Fruit fly (Drosophila melanogaster) whole organism, embryonic: ENCODE data around the gene CG33181.

Source experiments
- Awh ChIP-seq: fragments of 200-800 bp; sonication (Bioruptor generic); IDR thresholded peaks from 2 replicates; pipeline ENCODE4, ENCODE4 v1.3.6; 2022; ENCODE audit warnings: missing biosample characterization, missing genetic modification characterization
- BEAF-32 ChIP-seq: fragments of 200-800 bp; sonication (Bioruptor generic); optimal IDR thresholded peaks from 3 replicates; lab custom pipeline; 2017; ENCODE audit warnings: missing biosample characterization, missing genetic modification characterization, mild to moderate bottlenecking, moderate library complexity, missing genetic modification reagents
- Blimp-1 ChIP-seq: fragments of 200-800 bp; sonication (Bioruptor generic); optimal IDR thresholded peaks from 3 replicates; lab custom pipeline; 2018; ENCODE audit warnings: missing biosample characterization, missing genetic modification characterization, mild to moderate bottlenecking, moderate library complexity, missing genetic modification reagents
- BtbVII ChIP-seq: fragments of 200-800 bp; sonication (Bioruptor generic); optimal IDR thresholded peaks from 3 replicates; lab custom pipeline; 2017; ENCODE audit warnings: missing biosample characterization, mild to moderate bottlenecking, missing genetic modification characterization
- CG10654 ChIP-seq: fragments of 200-800 bp; sonication (Bioruptor generic); optimal IDR thresholded peaks from 2 replicates; lab custom pipeline; 2016; ENCODE audit warnings: missing biosample characterization, missing genetic modification characterization
- CG10979 ChIP-seq: fragments of 200-800 bp; sonication (Bioruptor generic); optimal IDR thresholded peaks from 2 replicates; lab custom pipeline; 2018; ENCODE audit warnings: missing biosample characterization, mild to moderate bottlenecking, missing genetic modification characterization, moderate library complexity
- CG11093 ChIP-seq: fragments of 200-800 bp; sonication (Bioruptor generic); IDR thresholded peaks from 3 replicates; pipeline ENCODE4 v1.3.6; 2022; ENCODE audit warnings: missing biosample characterization, missing genetic modification characterization
- CG11504 ChIP-seq: fragments of 200-800 bp; sonication (Bioruptor generic); optimal IDR thresholded peaks from 3 replicates; lab custom pipeline; 2019; ENCODE audit warnings: missing biosample characterization, mild to moderate bottlenecking, missing genetic modification characterization, moderate library complexity
- CG12104 ChIP-seq: fragments of 200-800 bp; sonication (Bioruptor generic); optimal IDR thresholded peaks from 3 replicates; lab custom pipeline; 2016; ENCODE audit warnings: missing biosample characterization, missing genetic modification characterization
- CG12219 ChIP-seq: fragments of 200-800 bp; sonication (Bioruptor generic); optimal IDR thresholded peaks from 3 replicates; lab custom pipeline; 2018; ENCODE audit warnings: missing biosample characterization, mild to moderate bottlenecking, missing genetic modification characterization
- CG13624 ChIP-seq: fragments of 200-800 bp; sonication (Bioruptor generic); optimal IDR thresholded peaks from 2 replicates; lab custom pipeline; 2016; ENCODE audit warnings: missing biosample characterization, missing genetic modification characterization
- CG14667 ChIP-seq: fragments of 200-800 bp; sonication (Bioruptor generic); IDR thresholded peaks from 2 replicates; pipeline ENCODE4 v1.3.6; 2022; ENCODE audit warnings: missing biosample characterization, missing genetic modification characterization
- CG14860 ChIP-seq: fragments of 200-800 bp; sonication (Bioruptor generic); IDR thresholded peaks from 3 replicates; pipeline ENCODE4 v1.3.6; 2022; ENCODE audit warnings: missing biosample characterization, missing genetic modification characterization; ENCODE audit not compliant: partially characterized antibody
- CG16813 ChIP-seq: fragments of 200-800 bp; sonication (Bioruptor generic); IDR thresholded peaks from 3 replicates; pipeline ENCODE4 v1.3.6; 2022; ENCODE audit warnings: missing biosample characterization, missing genetic modification characterization; ENCODE audit not compliant: partially characterized antibody
- CG17612 ChIP-seq: fragments of 200-800 bp; sonication (Bioruptor generic); IDR thresholded peaks from 2 replicates; pipeline ENCODE4 v1.3.6; 2022; ENCODE audit warnings: missing biosample characterization, missing genetic modification characterization
- CG17829 ChIP-seq: fragments of 200-800 bp; optimal IDR thresholded peaks from 2 replicates; lab custom pipeline; 2019; ENCODE audit warnings: missing biosample characterization, mild to moderate bottlenecking, missing genetic modification characterization, moderate library complexity
- CG2202 ChIP-seq: fragments of 200-800 bp; sonication (Bioruptor generic); optimal IDR thresholded peaks from 2 replicates; lab custom pipeline; 2018; ENCODE audit warnings: missing biosample characterization, mild to moderate bottlenecking, missing genetic modification characterization
- CG2889 ChIP-seq: fragments of 200-800 bp; sonication (Bioruptor generic); IDR thresholded peaks from 3 replicates; pipeline ENCODE4 v1.3.6; 2022; ENCODE audit warnings: missing biosample characterization, missing genetic modification characterization
- CG4707 ChIP-seq: fragments of 200-800 bp; sonication (Bioruptor generic); optimal IDR thresholded peaks from 2 replicates; lab custom pipeline; 2018; ENCODE audit warnings: missing biosample characterization, mild to moderate bottlenecking, missing genetic modification characterization, moderate library complexity
- CG5953 ChIP-seq: fragments of 200-800 bp; sonication (Bioruptor generic); IDR thresholded peaks from 2 replicates; pipeline ENCODE4 v1.3.6; 2022; ENCODE audit warnings: missing biosample characterization, missing genetic modification characterization
- CG6765 ChIP-seq: fragments of 200-800 bp; sonication (Bioruptor generic); optimal IDR thresholded peaks from 3 replicates; lab custom pipeline; 2017; ENCODE audit warnings: missing biosample characterization, mild to moderate bottlenecking, missing genetic modification characterization
- CG8388 ChIP-seq: fragments of 200-800 bp; sonication (Bioruptor generic); optimal IDR thresholded peaks from 2 replicates; lab custom pipeline; 2019; ENCODE audit warnings: missing biosample characterization, mild to moderate bottlenecking, missing genetic modification characterization, moderate library complexity
- CG8944 ChIP-seq: fragments of 200-800 bp; sonication (Bioruptor generic); optimal IDR thresholded peaks from 3 replicates; lab custom pipeline; 2016; ENCODE audit warnings: missing biosample characterization, missing genetic modification characterization
- CG9215 ChIP-seq: fragments of 200-800 bp; sonication (Bioruptor generic); IDR thresholded peaks from 2 replicates; pipeline ENCODE4 v1.3.6; 2022; ENCODE audit warnings: missing biosample characterization, missing genetic modification characterization
- Camta ChIP-seq: fragments of 200-800 bp; sonication (Bioruptor generic); optimal IDR thresholded peaks from 2 replicates; lab custom pipeline; 2016; ENCODE audit warnings: missing biosample characterization, missing genetic modification characterization
- Deaf1 ChIP-seq: fragments of 200-800 bp; optimal IDR thresholded peaks from 3 replicates; lab custom pipeline; 2019; ENCODE audit warnings: missing biosample characterization, mild to moderate bottlenecking, missing genetic modification characterization, moderate library complexity
- E2f1 ChIP-seq: fragments of 200-800 bp; sonication (Bioruptor generic); IDR thresholded peaks from 2 replicates; pipeline ENCODE4 v1.3.6; 2022; ENCODE audit warnings: missing biosample characterization, missing genetic modification characterization
- Fer1 ChIP-seq: fragments of 200-800 bp; sonication (Bioruptor generic); optimal IDR thresholded peaks from 2 replicates; lab custom pipeline; 2017; ENCODE audit warnings: missing biosample characterization, mild to moderate bottlenecking, missing genetic modification characterization
- GATAe ChIP-seq: fragments of 200-800 bp; sonication (Bioruptor generic); conservative IDR thresholded peaks from 2 replicates; pipeline ENCODE4 v1.3.6; 2022; ENCODE audit warnings: missing biosample characterization, missing genetic modification characterization
- Gsc ChIP-seq: fragments of 200-800 bp; sonication (Bioruptor generic); IDR thresholded peaks from 2 replicates; pipeline ENCODE4 v1.3.6; 2022; ENCODE audit warnings: missing biosample characterization, missing genetic modification characterization
- Gug ChIP-seq: fragments of 200-800 bp; sonication (Bioruptor generic); IDR thresholded peaks from 4 replicates; pipeline ENCODE4 v1.3.6; 2022; ENCODE audit warnings: missing biosample characterization, missing genetic modification characterization
- Jarid2 ChIP-seq: fragments of 200-800 bp; sonication (Bioruptor generic); optimal IDR thresholded peaks from 3 replicates; lab custom pipeline; 2017; ENCODE audit warnings: mild to moderate bottlenecking, missing biosample characterization, missing genetic modification reagents, missing genetic modification characterization
- Lpt ChIP-seq: fragments of >200 bp; optimal IDR thresholded peaks from 2 replicates; lab custom pipeline; 2018; ENCODE audit warnings: missing biosample characterization, missing genetic modification characterization
- Sox102F ChIP-seq: fragments of 200-800 bp; sonication (Bioruptor generic); optimal IDR thresholded peaks from 2 replicates; lab custom pipeline; 2018; ENCODE audit warnings: missing biosample characterization, mild to moderate bottlenecking, missing genetic modification characterization, moderate library complexity
- Sry-β ChIP-seq: fragments of 200-800 bp; sonication (Bioruptor generic); optimal IDR thresholded peaks from 2 replicates; lab custom pipeline; 2018; ENCODE audit warnings: missing biosample characterization, mild to moderate bottlenecking, missing genetic modification characterization, moderate library complexity
- bbx ChIP-seq: fragments of 200-800 bp; sonication (Bioruptor generic); IDR thresholded peaks from 2 replicates; pipeline ENCODE4 v1.3.6; 2022; ENCODE audit warnings: missing biosample characterization, missing genetic modification characterization; ENCODE audit not compliant: partially characterized antibody
- bigmax ChIP-seq: fragments of 200-800 bp; sonication (Bioruptor generic); optimal IDR thresholded peaks from 2 replicates; lab custom pipeline; 2018; ENCODE audit warnings: missing biosample characterization, mild to moderate bottlenecking, missing genetic modification characterization
- bowl ChIP-seq: fragments of 200-800 bp; sonication (Bioruptor generic); IDR thresholded peaks from 2 replicates; pipeline ENCODE4 v1.3.6; 2022; ENCODE audit warnings: missing biosample characterization, missing genetic modification characterization
- crc ChIP-seq: fragments of 200-800 bp; sonication (Bioruptor generic); optimal IDR thresholded peaks from 2 replicates; lab custom pipeline; 2016; ENCODE audit warnings: missing biosample characterization, missing genetic modification characterization
- da ChIP-seq: fragments of 200-800 bp; sonication (Bioruptor generic); optimal IDR thresholded peaks from 2 replicates; lab custom pipeline; 2016; ENCODE audit warnings: missing biosample characterization, missing genetic modification characterization
- jumu ChIP-seq: fragments of 200-800 bp; sonication (Bioruptor generic); optimal IDR thresholded peaks from 3 replicates; lab custom pipeline; 2016; ENCODE audit warnings: missing biosample characterization, missing genetic modification characterization
- kah ChIP-seq: fragments of 200-800 bp; sonication (Bioruptor generic); optimal IDR thresholded peaks from 2 replicates; lab custom pipeline; 2018; ENCODE audit warnings: missing biosample characterization, mild to moderate bottlenecking, missing genetic modification characterization
- klu ChIP-seq: fragments of 200-800 bp; sonication (Bioruptor generic); IDR thresholded peaks from 2 replicates; pipeline ENCODE4 v1.3.6; 2022; ENCODE audit warnings: missing biosample characterization, missing genetic modification characterization
- nom ChIP-seq: fragments of 200-800 bp; sonication (Bioruptor generic); optimal IDR thresholded peaks from 2 replicates; lab custom pipeline; 2017; ENCODE audit warnings: missing biosample characterization, missing genetic modification characterization, mild to moderate bottlenecking, moderate library complexity, missing genetic modification reagents
- phol ChIP-seq: fragments of 200-800 bp; sonication (Bioruptor generic); optimal IDR thresholded peaks from 3 replicates; lab custom pipeline; 2018; ENCODE audit warnings: missing biosample characterization, mild to moderate bottlenecking, missing genetic modification characterization, moderate library complexity
- pnt ChIP-seq: fragments of 200-800 bp; sonication (Bioruptor generic); optimal IDR thresholded peaks from 3 replicates; lab custom pipeline; 2016; ENCODE audit warnings: missing biosample characterization, missing genetic modification characterization
- pros ChIP-seq: fragments of 200-800 bp; sonication (Bioruptor generic); optimal IDR thresholded peaks from 3 replicates; lab custom pipeline; 2019; ENCODE audit warnings: missing biosample characterization, mild to moderate bottlenecking, missing genetic modification characterization, moderate library complexity
- row ChIP-seq: fragments of 200-800 bp; sonication (Bioruptor generic); IDR thresholded peaks from 3 replicates; pipeline ENCODE4 v1.3.6; 2022; ENCODE audit warnings: missing biosample characterization, missing genetic modification characterization
- sqz ChIP-seq: fragments of 200-800 bp; sonication (Bioruptor generic); optimal IDR thresholded peaks from 3 replicates; lab custom pipeline; 2018; ENCODE audit warnings: missing biosample characterization, mild to moderate bottlenecking, missing genetic modification characterization
- tin ChIP-seq: fragments of 200-800 bp; sonication (Bioruptor generic); optimal IDR thresholded peaks from 3 replicates; lab custom pipeline; 2016; ENCODE audit warnings: missing biosample characterization, missing genetic modification characterization
- vfl ChIP-seq: fragments of 200-800 bp; sonication (Bioruptor generic); optimal IDR thresholded peaks from 2 replicates; lab custom pipeline; 2016; ENCODE audit warnings: missing biosample characterization, missing genetic modification characterization
- zfh2 ChIP-seq: fragments of 200-800 bp; sonication (Bioruptor generic); optimal IDR thresholded peaks from 2 replicates; lab custom pipeline; 2016; ENCODE audit warnings: missing biosample characterization, missing genetic modification characterization

The CG33181 gene

DNA sequence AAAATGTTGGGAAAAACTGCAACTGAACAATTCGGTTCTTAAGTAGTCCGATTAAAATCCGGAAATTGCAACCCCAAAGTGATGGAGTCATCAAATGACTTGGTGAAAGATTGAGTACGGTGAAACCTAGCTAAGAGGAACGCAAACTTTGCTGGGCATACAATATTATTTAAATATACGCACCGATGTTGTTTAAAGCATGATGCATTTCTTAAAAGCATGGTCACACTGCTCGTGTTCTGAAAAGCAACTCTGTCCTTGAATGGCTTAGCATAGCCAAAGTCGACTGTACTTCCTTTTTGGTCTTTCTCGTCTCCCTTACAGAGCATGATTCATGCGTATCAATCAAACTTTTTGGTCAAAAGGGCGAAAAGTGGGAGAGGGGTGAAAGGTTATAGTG lies 47.5 kb downstream of the CG33181 start (continued):
- TF ChIP-seq CG10654 (GFP tag; lab: Kevin White, UChicago): no peak
- TF ChIP-seq jumu (GFP tag; lab: Kevin White, UChicago): no peak
- TF ChIP-seq CG2202: no peak
- peak; percentile 14 for TF ChIP-seq BtbVII
- TF ChIP-seq tin (GFP tag; lab: Kevin White, UChicago): no peak
- TF ChIP-seq CG12219: no peak
- TF ChIP-seq CG6765 (GFP tag; lab: Kevin White, UChicago): no peak
- TF ChIP-seq Gug (GFP tag; lab: Robert Waterston, UW): peak; percentile 43; the same call in 1 of the 4 replicates
- no peak for TF ChIP-seq zfh2 (GFP tag; lab: Kevin White, UChicago)
- TF ChIP-seq Sox102F (GFP tag; lab: Kevin White, UChicago): peak; percentile 24
- no peak for TF ChIP-seq CG8944 (GFP tag; lab: Kevin White, UChicago)
- no peak for TF ChIP-seq BEAF-32 (GFP tag; lab: Kevin White, UChicago)
- TF ChIP-seq CG4707: peak; percentile 5
- TF ChIP-seq CG16813 (GFP tag; lab: Robert Waterston, UW): no peak
- no peak for TF ChIP-seq CG11093
- TF ChIP-seq CG11504 (tag; lab: Kevin White, UChicago): peak; percentile 71
- TF ChIP-seq Awh: no peak
- no peak for TF ChIP-seq Deaf1 (tag; lab: Kevin White, UChicago)
- TF ChIP-seq E2f1 (GFP tag; lab: Robert Waterston, UW): no peak
- TF ChIP-seq CG13624 (GFP tag; lab: Kevin White, UChicago): no peak
- TF ChIP-seq bigmax (GFP tag; lab: Kevin White, UChicago): no peak
- TF ChIP-seq CG2889 (GFP tag; lab: Robert Waterston, UW): 0 out of 3 replicates have a peak, but pooled peaks have one; percentile 7
- no peak for TF ChIP-seq CG10979 (tag; lab: Kevin White, UChicago)
- TF ChIP-seq CG5953 (GFP tag; lab: Robert Waterston, UW): no peak
- peak; percentile 1 for TF ChIP-seq phol (tag; lab: Kevin White, UChicago)
- TF ChIP-seq Blimp-1 (GFP tag; lab: Kevin White, UChicago): no peak
- no peak for TF ChIP-seq Lpt
- TF ChIP-seq nom (GFP tag; lab: Kevin White, UChicago): no peak
- TF ChIP-seq CG14860: no peak
- no peak for TF ChIP-seq pnt (GFP tag; lab: Kevin White, UChicago)
- no peak for TF ChIP-seq Camta
- no peak for TF ChIP-seq GATAe (GFP tag; lab: Robert Waterston, UW)
- TF ChIP-seq vfl: no peak
- TF ChIP-seq kah (GFP tag; lab: Kevin White, UChicago): no peak
- no peak for TF ChIP-seq CG8388
- no peak for TF ChIP-seq CG17612 (GFP tag; lab: Robert Waterston, UW)
- TF ChIP-seq crc (GFP tag; lab: Kevin White, UChicago): peak; percentile 4
- TF ChIP-seq sqz (GFP tag; lab: Kevin White, UChicago): no peak
- TF ChIP-seq Sry-β (GFP tag; lab: Kevin White, UChicago): no peak
- TF ChIP-seq pros: no peak
- no peak for TF ChIP-seq klu
- no peak for TF ChIP-seq Gsc
- no peak; the same call in 1 of the 2 replicates for TF ChIP-seq bowl (GFP tag; lab: Robert Waterston, UW)
- no peak for TF ChIP-seq bbx (GFP tag; lab: Robert Waterston, UW)
- peak; percentile 44 for TF ChIP-seq Fer1 (GFP tag; lab: Kevin White, UChicago)
- TF ChIP-seq CG17829: no peak
- no peak for TF ChIP-seq CG14667
- TF ChIP-seq row (GFP tag; lab: Robert Waterston, UW): peak; percentile 65
- TF ChIP-seq Jarid2 (GFP tag; lab: Kevin White, UChicago): no peak
- no peak for TF ChIP-seq da
- 0 out of 2 replicates have a peak, but pooled peaks have one; percentile 11 for TF ChIP-seq CG9215 (GFP tag; lab: Robert Waterston, UW)
- TF ChIP-seq CG12104: no peak
